Fruit fly (Drosophila melanogaster): ENCODE measurements around the gene CG3527.

CG3527 gene

DNA sequence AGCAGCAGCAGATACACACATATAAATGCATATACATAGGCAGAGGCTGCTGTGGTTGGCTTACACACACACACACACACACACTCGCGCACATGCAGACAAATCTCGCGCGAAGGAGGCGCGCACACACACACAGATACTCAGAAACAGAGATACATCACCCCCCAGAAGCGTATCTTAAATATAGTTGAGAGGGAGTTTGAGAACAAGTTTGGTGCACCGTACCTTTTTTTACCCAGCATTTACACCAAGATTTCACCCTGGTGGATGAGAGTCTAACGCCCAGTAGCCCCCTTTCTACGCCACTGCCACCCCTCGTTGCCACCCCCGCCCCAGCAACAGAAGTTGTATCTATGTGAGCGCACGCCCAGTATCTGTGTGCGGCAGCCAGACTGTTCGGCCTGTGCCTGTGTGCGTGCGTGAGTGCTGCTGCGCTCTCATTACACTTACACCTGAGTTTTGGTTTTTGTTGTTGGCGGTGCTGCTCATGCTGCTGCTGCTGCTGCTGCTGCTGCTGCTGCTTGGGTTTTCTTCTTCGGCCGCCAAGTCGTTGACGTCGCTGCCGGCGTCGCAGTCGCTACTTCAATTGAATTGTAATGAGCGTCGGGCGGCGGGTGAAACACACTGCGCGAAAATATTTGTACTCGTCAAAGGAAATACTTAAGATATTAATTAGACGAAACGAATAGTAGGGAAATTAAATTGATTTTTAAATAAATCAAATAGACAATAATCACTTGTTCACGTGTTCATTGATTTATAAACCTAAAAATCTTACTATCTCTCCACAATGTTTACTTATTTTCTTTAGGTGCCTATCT lies 38.4 kb downstream of the CG3527 start (continued):
- TF ChIP-seq CG33213 (GFP tag; optimal IDR thresholded peaks at IDR 0.05) (no peak), vvl (GFP tag; IDR thresholded peaks at IDR 0.05) (peak; percentile 96), dm (GFP tag; optimal IDR thresholded peaks at IDR 0.05) (no peak), gfzf (GFP tag; optimal IDR thresholded peaks at IDR 0.05) (no peak), CG17328 (GFP tag; IDR thresholded peaks at IDR 0.05) (peak; percentile 97), CG4328 (GFP tag; optimal IDR thresholded peaks at IDR 0.05) (no peak), gem (tag; optimal IDR thresholded peaks at IDR 0.05) (peak; percentile 88), klu (GFP tag; IDR thresholded peaks at IDR 0.05) (peak; percentile 78), kah (GFP tag; optimal IDR thresholded peaks at IDR 0.05) (no peak), CG9437 (GFP tag; optimal IDR thresholded peaks at IDR 0.05) (peak; percentile 44), pan (optimal IDR thresholded peaks at IDR 0.05) (no peak), pan (GFP tag; optimal IDR thresholded peaks at IDR 0.05 in 1 of 2, IDR thresholded peaks at IDR 0.05 in 1 of 2) (peak in 1 of 2 experiments; percentile 93), gt (GFP tag; IDR thresholded peaks at IDR 0.05) (peak; percentile 78), CG42726 (GFP tag; IDR thresholded peaks at IDR 0.05; ENCODE audit: partially characterized antibody) (no peak), Meics (GFP tag; optimal IDR thresholded peaks at IDR 0.05) (peak; percentile 76), CG4424 (GFP tag; optimal IDR thresholded peaks at IDR 0.05) (peak; percentile 80), gcm2 (GFP tag; optimal IDR thresholded peaks at IDR 0.05) (no peak), Bgb (GFP tag; IDR thresholded peaks at IDR 0.05; ENCODE audit: partially characterized antibody) (no peak), toy (GFP tag; IDR thresholded peaks at IDR 0.05) (peak; percentile 56; the same call in 1 of the 2 replicates), pzg (GFP tag; optimal IDR thresholded peaks at IDR 0.05) (peak; percentile 5), CG14667 (GFP tag; IDR thresholded peaks at IDR 0.05) (peak; percentile 92), nerfin-1 (tag; optimal IDR thresholded peaks at IDR 0.05) (peak; percentile 51), tup (GFP tag; optimal IDR thresholded peaks at IDR 0.05) (no peak), vfl (GFP tag; optimal IDR thresholded peaks at IDR 0.05) (peak; percentile 5), Bdp1 (GFP tag; optimal IDR thresholded peaks at IDR 0.05) (no peak), CG7745 (tag; optimal IDR thresholded peaks at IDR 0.05) (no peak), kni (GFP tag; optimal IDR thresholded peaks at IDR 0.05) (peak; percentile 4), CG14710 (tag; optimal IDR thresholded peaks at IDR 0.05) (peak; percentile 51), MTF-1 (GFP tag; optimal IDR thresholded peaks at IDR 0.05; ENCODE audit: borderline replicate concordance) (peak; percentile 59), CG34224 (GFP tag; IDR thresholded peaks at IDR 0.05; ENCODE audit: partially characterized antibody) (no peak), CG11247 (GFP tag; IDR thresholded peaks at IDR 0.05) (peak; percentile 87), stwl (tag; optimal IDR thresholded peaks at IDR 0.05) (no peak), D19A (tag; optimal IDR thresholded peaks at IDR 0.05) (peak; percentile 56), CG12744 (GFP tag; optimal IDR thresholded peaks at IDR 0.05) (no peak), CG2129 (GFP tag; IDR thresholded peaks at IDR 0.05; ENCODE audit: partially characterized antibody) (no peak), CG16813 (GFP tag; IDR thresholded peaks at IDR 0.05; ENCODE audit: partially characterized antibody) (no peak), CG2712 (tag; optimal IDR thresholded peaks at IDR 0.05) (peak; percentile 84), CG2116 (GFP tag; optimal IDR thresholded peaks at IDR 0.05) (peak; percentile 21), Atf3 (GFP tag; optimal IDR thresholded peaks at IDR 0.05) (peak; percentile 25), sr (GFP tag; IDR thresholded peaks at IDR 0.05) (peak; percentile 84), inv (GFP tag; IDR thresholded peaks at IDR 0.05; ENCODE audit: partially characterized antibody) (no peak), schlank (tag; optimal IDR thresholded peaks at IDR 0.05) (peak; percentile 56), onecut (GFP tag; IDR thresholded peaks at IDR 0.05) (peak; percentile 81), CG18476 (GFP tag; optimal IDR thresholded peaks at IDR 0.05) (no peak), MESR4 (GFP tag; optimal IDR thresholded peaks at IDR 0.05) (no peak), CG10654 (GFP tag; optimal IDR thresholded peaks at IDR 0.05) (peak; percentile 77), Ets97D (GFP tag; optimal IDR thresholded peaks at IDR 0.05) (no peak), slbo (GFP tag; IDR thresholded peaks at IDR 0.05) (peak; percentile 93), CG15011 (GFP tag; optimal IDR thresholded peaks at IDR 0.05) (peak; percentile 50)
